Worm (Caenorhabditis elegans) whole organism, late embryonic: ENCODE measurements around the gene nstp-5.
A peak's percentile ranks its signal among the peaks of the same experiment; 100 is the strongest.

Experiments
- C38D4.7 ChIP-seq: fragments of 200-800 bp; sonication (Bioruptor generic); optimal IDR thresholded peaks from 2 replicates; lab custom pipeline; 2018; ENCODE audit warnings: mild to moderate bottlenecking, missing genetic modification characterization, moderate library complexity, missing compliant biosample characterization
- K02D7.2 ChIP-seq: sonication (generic microtip); optimal IDR thresholded peaks from 2 replicates; lab custom pipeline; 2017; ENCODE audit warnings: mild to moderate bottlenecking, missing genetic modification characterization, missing compliant biosample characterization
- T23F11.4 ChIP-seq: fragments of 200-800 bp; sonication (Bioruptor generic); optimal IDR thresholded peaks from 2 replicates; lab custom pipeline; 2018; ENCODE audit warnings: mild to moderate bottlenecking, missing genetic modification characterization, missing compliant biosample characterization
- ceh-24 ChIP-seq: sonication (generic microtip); optimal IDR thresholded peaks from 2 replicates; lab custom pipeline; 2016; ENCODE audit warnings: mild to moderate bottlenecking, missing genetic modification characterization, missing compliant biosample characterization
- ceh-30 ChIP-seq: fragments of 150-350 bp; optimal IDR thresholded peaks from 2 replicates; lab custom pipeline; 2014; ENCODE audit warnings: missing biosample characterization, missing genetic modification characterization
- ceh-31 ChIP-seq: sonication (generic microtip); optimal IDR thresholded peaks from 2 replicates; lab custom pipeline; 2016; ENCODE audit warnings: missing genetic modification characterization, missing compliant biosample characterization
- ceh-34 ChIP-seq: sonication (generic microtip); optimal IDR thresholded peaks from 2 replicates; lab custom pipeline; 2016; ENCODE audit warnings: mild to moderate bottlenecking, missing genetic modification characterization, missing compliant biosample characterization
- ceh-48 ChIP-seq: sonication (generic microtip); optimal IDR thresholded peaks from 2 replicates; lab custom pipeline; 2016; ENCODE audit warnings: missing genetic modification characterization, inconsistent platforms, missing compliant biosample characterization
- ceh-6 ChIP-seq: fragments of 200-800 bp; sonication (Bioruptor generic); optimal IDR thresholded peaks from 2 replicates; lab custom pipeline; 2018; ENCODE audit warnings: mild to moderate bottlenecking, missing genetic modification characterization, missing compliant biosample characterization
- dmd-4 ChIP-seq: sonication (generic microtip); optimal IDR thresholded peaks from 2 replicates; lab custom pipeline; 2016; ENCODE audit warnings: borderline replicate concordance, missing genetic modification characterization, missing compliant biosample characterization
- elt-2 ChIP-seq: sonication (generic microtip); optimal IDR thresholded peaks from 2 replicates; lab custom pipeline; 2016; ENCODE audit warnings: missing genetic modification reagents, missing genetic modification characterization, missing compliant biosample characterization
- ets-4 ChIP-seq: sonication (generic microtip); optimal IDR thresholded peaks from 2 replicates; lab custom pipeline; 2016; ENCODE audit warnings: missing genetic modification characterization, missing compliant biosample characterization
- eyg-1 ChIP-seq: sonication (generic microtip); optimal IDR thresholded peaks from 2 replicates; lab custom pipeline; 2016; ENCODE audit warnings: missing genotype, missing genetic modification characterization, missing compliant biosample characterization
- fax-1 ChIP-seq: sonication (generic microtip); optimal IDR thresholded peaks from 2 replicates; lab custom pipeline; 2016; ENCODE audit warnings: missing genotype, missing genetic modification characterization, missing compliant biosample characterization
- hlh-15 ChIP-seq: sonication (generic microtip); optimal IDR thresholded peaks from 2 replicates; lab custom pipeline; 2016; ENCODE audit warnings: missing genetic modification characterization, missing compliant biosample characterization
- hlh-30 ChIP-seq: sonication (generic microtip); optimal IDR thresholded peaks from 2 replicates; lab custom pipeline; 2017; ENCODE audit warnings: antibody characterized with exemption, missing genetic modification characterization, missing compliant biosample characterization; ENCODE audit not compliant: insufficient read depth
- lim-6 ChIP-seq: sonication (generic microtip); optimal IDR thresholded peaks from 2 replicates; lab custom pipeline; 2016; ENCODE audit warnings: missing genetic modification characterization, missing compliant biosample characterization
- mec-3 ChIP-seq: sonication (generic microtip); optimal IDR thresholded peaks from 2 replicates; lab custom pipeline; 2016; ENCODE audit warnings: borderline replicate concordance, missing genetic modification characterization, missing compliant biosample characterization
- nfya-1 ChIP-seq: sonication (generic microtip); optimal IDR thresholded peaks from 2 replicates; lab custom pipeline; 2017; ENCODE audit warnings: missing genetic modification characterization, mild to moderate bottlenecking, missing compliant biosample characterization, antibody characterized with exemption, moderate library complexity
- nhr-232 ChIP-seq: sonication (generic microtip); optimal IDR thresholded peaks from 2 replicates; lab custom pipeline; 2016; ENCODE audit warnings: missing genetic modification characterization, missing compliant biosample characterization
- npax-4 ChIP-seq: sonication (generic microtip); optimal IDR thresholded peaks from 2 replicates; lab custom pipeline; 2016; ENCODE audit warnings: missing genetic modification characterization, missing compliant biosample characterization
- pag-3 ChIP-seq: sonication (generic microtip); optimal IDR thresholded peaks from 2 replicates; lab custom pipeline; 2016; ENCODE audit warnings: missing compliant biosample characterization, missing genetic modification characterization, borderline replicate concordance
- pat-9 ChIP-seq: fragments of 200-800 bp; sonication (Bioruptor generic); optimal IDR thresholded peaks from 2 replicates; lab custom pipeline; 2018; ENCODE audit warnings: mild to moderate bottlenecking, missing genetic modification characterization, moderate library complexity, missing compliant biosample characterization
- pax-1 ChIP-seq: fragments of 150-350 bp; optimal IDR thresholded peaks from 2 replicates; lab custom pipeline; 2014; ENCODE audit warnings: missing biosample characterization, missing genetic modification characterization
- pqm-1 ChIP-seq: sonication (generic microtip); optimal IDR thresholded peaks from 2 replicates; lab custom pipeline; 2016; ENCODE audit warnings: missing genetic modification characterization, missing compliant biosample characterization
- rnt-1 ChIP-seq: sonication (generic microtip); optimal IDR thresholded peaks from 2 replicates; lab custom pipeline; 2016; ENCODE audit warnings: missing genetic modification characterization, missing compliant biosample characterization
- syd-9 ChIP-seq: sonication (generic microtip); optimal IDR thresholded peaks from 2 replicates; lab custom pipeline; 2016; ENCODE audit warnings: mild to moderate bottlenecking, missing genetic modification characterization, moderate library complexity, missing compliant biosample characterization
- unc-42 ChIP-seq: sonication (generic microtip); optimal IDR thresholded peaks from 2 replicates; lab custom pipeline; 2016; ENCODE audit warnings: missing genotype, missing genetic modification characterization, missing compliant biosample characterization
- unc-55 ChIP-seq: sonication (generic microtip); optimal IDR thresholded peaks from 2 replicates; lab custom pipeline; 2017; ENCODE audit warnings: missing biosample characterization, missing genetic modification reagents, missing genetic modification characterization
- ztf-16 ChIP-seq: sonication (generic microtip); optimal IDR thresholded peaks from 2 replicates; lab custom pipeline; 2017; ENCODE audit warnings: missing genetic modification characterization, missing compliant biosample characterization

Gene nstp-5

DNA sequence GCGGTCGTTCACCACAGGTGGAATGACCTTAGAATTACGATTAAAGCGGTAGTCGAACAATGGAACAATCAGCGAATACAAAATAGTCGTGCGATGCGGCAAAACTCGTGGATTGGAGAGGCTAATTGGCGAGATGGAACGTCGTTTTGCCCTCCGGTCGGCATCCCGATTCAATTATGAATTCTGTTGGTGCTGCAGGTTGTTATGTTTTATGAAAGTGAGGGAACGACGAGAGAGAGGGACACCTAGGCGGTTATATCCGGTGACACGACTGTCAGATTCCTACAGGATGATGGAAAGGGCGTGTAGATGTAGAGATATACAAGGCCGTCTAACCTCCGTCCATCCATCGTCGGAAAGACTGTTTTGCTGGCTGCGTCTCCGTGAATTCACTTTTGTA, 38.7 kb upstream of the nstp-5 start:
- TF ChIP-seq ceh-31: peak; percentile 64
- TF ChIP-seq lim-6: no peak
- no peak for TF ChIP-seq pag-3 (tag; lab: Kevin White, UChicago)
- peak; percentile 17 for TF ChIP-seq unc-42
- TF ChIP-seq rnt-1: peak; percentile 9
- TF ChIP-seq, all 69 proteins: peak for 3

DNA sequence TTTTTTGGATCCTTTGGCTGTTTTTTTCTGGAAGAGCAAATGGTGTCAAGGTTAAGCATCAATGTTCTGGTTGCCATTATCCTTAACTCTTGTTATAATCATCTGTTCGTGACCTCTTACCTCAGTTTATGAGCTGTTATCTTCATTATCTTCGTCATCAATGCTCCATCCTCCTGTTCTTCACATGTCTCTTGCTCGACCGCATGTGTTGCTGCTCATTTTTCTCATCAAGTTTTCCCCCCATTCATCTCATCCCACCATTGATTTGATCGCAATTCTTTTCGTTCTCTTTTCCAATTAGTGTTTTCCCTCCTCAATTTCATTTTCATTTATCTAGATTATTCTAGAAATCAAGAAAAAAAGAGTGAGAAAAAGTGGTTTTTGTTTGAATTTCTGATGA, 37.8 kb upstream of the nstp-5 start:
- TF ChIP-seq elt-2 (tag; lab: Kevin White, UChicago) (no peak), pat-9 (no peak), fax-1 (tag; lab: Kevin White, UChicago) (no peak), eyg-1 (no peak), T23F11.4 (GFP tag; lab: Kevin White, UChicago) (no peak), nhr-232 (tag; lab: Kevin White, UChicago) (no peak), pag-3 (tag; lab: Kevin White, UChicago) (no peak), ceh-24 (tag; lab: Kevin White, UChicago) (no peak), pqm-1 (tag; lab: Kevin White, UChicago) (no peak), syd-9 (tag; lab: Kevin White, UChicago) (no peak), mec-3 (tag; lab: Kevin White, UChicago) (no peak), unc-42 (no peak), ztf-16 (tag; lab: Kevin White, UChicago) (no peak), C38D4.7 (GFP tag; lab: Kevin White, UChicago) (no peak), nfya-1 (tag; lab: Kevin White, UChicago) (no peak), ceh-30 (no peak), pax-1 (tag; lab: Kevin White, UChicago) (no peak), K02D7.2 (no peak)

DNA sequence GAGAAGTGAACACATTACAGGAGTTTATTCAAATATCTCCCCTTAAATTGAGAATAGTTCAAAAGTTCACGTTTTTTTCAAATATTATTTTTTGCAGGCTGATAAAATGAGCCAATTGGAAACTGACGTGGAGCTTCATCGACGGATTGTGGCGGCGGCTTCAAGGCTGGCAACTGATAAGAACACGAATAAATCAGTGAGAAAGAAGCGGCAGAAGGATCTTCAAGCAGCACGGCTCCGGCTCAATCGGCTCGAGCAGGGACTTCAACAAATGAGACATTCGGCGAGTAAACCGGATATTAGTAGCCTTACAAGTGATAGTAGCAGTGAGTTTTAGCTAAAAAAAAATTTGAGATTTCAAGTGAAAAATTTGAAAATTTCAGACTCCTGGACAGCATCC, 30.0 kb upstream of the nstp-5 start, which contains the start of gene M02B1.4:
Gene M02B1.4, minus strand, starts transcription at position 9 of the 400 bp plus-strand sequence.
- no peak for TF ChIP-seq dmd-4 (tag; lab: Kevin White, UChicago)
- no peak for TF ChIP-seq hlh-30 (tag; lab: Kevin White, UChicago)
- TF ChIP-seq hlh-15: no peak

DNA sequence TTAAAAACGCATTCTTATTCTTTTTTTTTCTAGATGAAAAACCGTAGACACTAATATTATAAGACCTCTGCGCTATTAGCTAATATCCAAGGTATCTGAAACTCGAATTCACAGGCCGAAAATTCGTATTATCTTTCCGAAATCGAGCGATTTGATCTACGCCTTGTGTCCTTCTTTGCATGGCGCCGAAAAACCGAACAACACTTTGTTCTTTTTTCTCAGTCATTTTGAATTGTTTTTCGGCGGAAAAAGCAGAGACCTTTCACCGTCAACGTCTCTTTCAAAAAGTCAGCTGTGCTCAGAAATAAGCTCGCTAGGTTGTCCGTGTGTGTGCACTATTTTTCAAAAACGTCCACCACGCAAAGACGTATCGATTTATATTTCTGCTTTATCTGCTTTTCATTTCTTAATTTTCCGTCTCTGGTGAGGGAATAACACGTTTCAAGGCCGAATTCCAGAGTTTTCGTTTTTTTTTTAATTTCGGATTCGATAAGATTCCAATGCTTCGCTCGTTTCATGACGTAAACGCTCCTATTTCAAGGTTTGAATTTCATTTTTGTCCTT, 24.4 kb upstream of the nstp-5 start:
- TF ChIP-seq ceh-48 (tag; lab: Kevin White, UChicago): peak; percentile 49
- TF ChIP-seq ceh-6 (GFP tag; lab: Kevin White, UChicago): no peak

DNA sequence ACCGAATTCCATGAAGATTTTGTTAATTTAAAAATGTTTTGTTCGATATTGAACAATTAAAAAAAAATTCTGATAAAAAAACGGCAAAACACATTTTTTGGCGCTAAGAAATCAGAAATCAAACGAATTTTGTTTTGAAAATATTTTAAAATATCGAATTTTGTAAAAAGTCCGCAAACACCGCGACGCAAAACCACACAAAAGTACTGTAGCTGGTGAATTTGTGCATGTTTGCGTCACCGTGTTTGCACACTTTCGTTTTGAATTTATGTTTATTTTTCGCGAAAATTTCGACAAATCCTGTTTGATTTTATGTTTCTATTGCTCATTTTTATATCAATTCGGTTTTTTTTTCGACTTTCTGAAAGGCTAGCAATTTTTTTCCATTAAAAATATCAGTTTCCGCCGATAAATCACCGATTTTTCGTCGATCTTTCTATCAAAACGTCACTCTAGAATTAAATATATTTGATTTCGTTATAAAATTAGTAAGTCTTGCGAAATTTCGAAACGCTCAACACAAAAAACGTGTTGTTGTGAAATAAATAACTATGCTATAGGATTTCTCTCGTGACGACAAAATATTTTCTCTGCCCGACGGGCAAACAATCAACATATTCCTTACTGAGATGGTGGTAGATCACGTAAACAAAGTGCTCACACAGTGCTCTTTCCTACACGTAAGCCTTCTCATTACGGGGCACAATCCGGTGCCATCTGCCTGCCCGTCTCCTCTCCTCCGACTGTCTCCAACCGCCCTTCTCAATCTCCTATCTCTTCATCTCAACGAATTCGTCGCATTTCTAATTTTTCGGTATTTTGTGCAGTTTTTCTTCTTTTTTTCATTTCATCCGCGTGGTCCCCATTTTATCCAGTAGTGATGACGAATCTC, 23.5 kb upstream of the nstp-5 start:
- TF ChIP-seq unc-55: no peak
- no peak for TF ChIP-seq npax-4 (tag; lab: Kevin White, UChicago)

DNA sequence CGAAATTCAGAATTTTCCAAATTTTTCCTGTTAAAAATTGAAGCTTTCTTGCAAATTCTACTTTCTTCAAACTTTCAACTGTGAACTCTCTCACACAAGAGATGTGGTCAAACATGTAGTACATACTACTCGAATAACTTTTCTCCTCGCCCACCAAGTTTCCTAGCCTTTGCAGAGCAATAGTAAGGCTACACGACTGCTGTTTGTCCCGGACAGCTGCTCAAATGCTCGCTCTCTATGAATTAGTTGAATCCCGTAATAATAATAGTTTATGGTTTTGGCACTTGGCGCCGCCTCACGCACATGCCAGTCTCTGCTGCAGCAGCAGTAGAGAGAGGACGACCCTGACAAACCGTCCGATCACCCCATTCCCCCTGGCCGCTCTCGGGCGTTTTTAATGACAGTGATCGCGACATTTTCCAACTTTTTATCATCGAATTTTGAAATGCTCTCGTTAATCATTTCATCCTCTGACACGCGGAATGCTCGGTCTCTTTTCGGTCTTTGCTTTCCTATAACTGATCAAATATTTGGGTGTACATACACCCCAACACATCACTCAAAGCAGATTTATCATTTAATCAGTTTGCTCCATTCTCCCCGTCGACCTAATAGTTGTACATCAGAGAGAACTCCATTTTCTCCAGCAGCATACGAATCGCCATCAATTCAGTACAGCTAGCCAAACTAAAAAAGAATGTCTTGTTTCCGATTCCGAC, 21.5 kb upstream of the nstp-5 start:
- no peak for TF ChIP-seq ets-4 (tag; lab: Kevin White, UChicago)
- no peak for TF ChIP-seq ceh-34
- TF ChIP-seq elt-2 (tag; lab: Kevin White, UChicago): peak; percentile 8
- no peak for TF ChIP-seq npax-4 (tag; lab: Kevin White, UChicago)
